Worm (Caenorhabditis elegans): ENCODE results near the gene srj-5.

srj-5 gene

DNA sequence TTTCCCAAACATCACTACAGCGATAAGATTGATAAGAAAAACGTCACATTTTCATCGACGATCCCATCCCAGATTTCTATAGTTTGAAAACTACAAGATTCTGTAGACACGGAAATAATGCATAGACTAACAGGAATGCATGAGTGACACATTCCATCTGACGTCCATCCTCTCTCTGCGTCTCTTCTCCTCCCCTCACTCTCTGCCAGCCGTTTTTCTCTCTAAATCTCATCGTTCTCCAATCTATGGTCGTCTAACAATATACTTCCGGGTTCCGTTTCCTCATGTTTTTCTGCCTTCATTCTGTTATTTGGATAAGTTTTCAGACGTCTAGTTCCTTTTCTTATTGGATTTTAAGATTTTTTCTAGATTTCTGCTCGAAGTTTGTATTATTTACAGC lies 33.8 kb downstream of the srj-5 start, which contains the start of gene F48G7.4 (continued):
- TF ChIP-seq madf-5 (GFP tag; IDR thresholded peaks at IDR 0.05), result no peak
- no peak for TF ChIP-seq attf-4 (tag; optimal IDR thresholded peaks at IDR 0.05)
- no peak for TF ChIP-seq arid-1 (GFP tag; conservative IDR thresholded peaks at IDR 0.05)
- no peak for TF ChIP-seq zfp-2 (tag; optimal IDR thresholded peaks at IDR 0.05)
- TF ChIP-seq dve-1 (tag; optimal IDR thresholded peaks at IDR 0.05; ENCODE audit: insufficient read depth), result peak; percentile 47
- peak; percentile 60; the same call in 1 of the 2 replicates for TF ChIP-seq ceh-20 (GFP tag; IDR thresholded peaks at IDR 0.05)
- peak; percentile 15 for TF ChIP-seq F37D6.2 (tag; optimal IDR thresholded peaks at IDR 0.05)
- TF ChIP-seq mxl-2 (GFP tag; conservative IDR thresholded peaks at IDR 0.05), result no peak
- no peak for TF ChIP-seq ztf-11 (tag; optimal IDR thresholded peaks at IDR 0.05)
- no peak for TF ChIP-seq lir-3 (tag; optimal IDR thresholded peaks at IDR 0.05)
- TF ChIP-seq madf-9 (GFP tag; conservative IDR thresholded peaks at IDR 0.05), result no peak
- TF ChIP-seq nhr-10 (tag; optimal IDR thresholded peaks at IDR 0.05), result no peak
- TF ChIP-seq Y48G9A.11 (GFP tag; IDR thresholded peaks at IDR 0.05), result no peak
- no peak for TF ChIP-seq zag-1 (tag; optimal IDR thresholded peaks at IDR 0.05)
- no peak for TF ChIP-seq zip-11 (GFP tag; IDR thresholded peaks at IDR 0.05)
- TF ChIP-seq pqm-1 (tag; optimal IDR thresholded peaks at IDR 0.05), result no peak
- no peak for TF ChIP-seq lim-7 (GFP tag; IDR thresholded peaks at IDR 0.05)
- no peak for TF ChIP-seq Y5F2A.4 (GFP tag; optimal IDR thresholded peaks at IDR 0.05)
- TF ChIP-seq ceh-44 (GFP tag; IDR thresholded peaks at IDR 0.05), result no peak
- no peak for TF ChIP-seq F26F4.8 (GFP tag; conservative IDR thresholded peaks at IDR 0.05)
- no peak for TF ChIP-seq lin-13 (GFP tag; optimal IDR thresholded peaks at IDR 0.05)
- TF ChIP-seq fos-1 (tag; optimal IDR thresholded peaks at IDR 0.05), result no peak
- no peak for TF ChIP-seq sdz-12 (GFP tag; optimal IDR thresholded peaks at IDR 0.05)
- peak; percentile 71 for TF ChIP-seq hlh-11 (tag; optimal IDR thresholded peaks at IDR 0.05)
- no peak for TF ChIP-seq spr-3 (GFP tag; optimal IDR thresholded peaks at IDR 0.05)
- TF ChIP-seq daf-19 (GFP tag; conservative IDR thresholded peaks at IDR 0.05), result no peak

DNA sequence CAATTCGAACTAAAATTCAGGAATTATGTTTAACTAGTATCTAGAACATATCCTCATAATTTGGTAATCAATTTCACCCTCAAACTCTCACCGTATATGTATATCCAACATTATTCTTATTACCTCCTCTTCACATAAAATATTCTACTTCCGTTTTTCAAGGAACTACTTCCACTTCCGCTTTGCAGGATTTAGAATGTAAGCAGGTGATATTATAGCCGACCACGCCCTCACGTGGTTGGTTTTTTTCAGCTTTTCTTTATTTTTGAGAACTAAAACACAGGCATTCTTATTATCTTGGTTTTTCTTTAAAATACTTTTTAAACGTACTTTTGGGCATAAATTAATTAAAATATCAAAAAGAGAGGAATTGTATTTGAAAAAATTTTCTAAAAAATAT lies 34.9 kb downstream of the srj-5 start:
- no peak for TF ChIP-seq dve-1 (tag; optimal IDR thresholded peaks at IDR 0.05; ENCODE audit: insufficient read depth)
- no peak for TF ChIP-seq set-16 (GFP tag; IDR thresholded peaks at IDR 0.05)
- TF ChIP-seq hmg-1.1 (GFP tag; IDR thresholded peaks at IDR 0.05), result no peak
- TF ChIP-seq nhr-11 (tag; optimal IDR thresholded peaks at IDR 0.05), result peak; percentile 12
- no peak for TF ChIP-seq mdl-1 (tag; optimal IDR thresholded peaks at IDR 0.05)
- no peak for TF ChIP-seq nhr-102 (tag; optimal IDR thresholded peaks at IDR 0.05)

DNA sequence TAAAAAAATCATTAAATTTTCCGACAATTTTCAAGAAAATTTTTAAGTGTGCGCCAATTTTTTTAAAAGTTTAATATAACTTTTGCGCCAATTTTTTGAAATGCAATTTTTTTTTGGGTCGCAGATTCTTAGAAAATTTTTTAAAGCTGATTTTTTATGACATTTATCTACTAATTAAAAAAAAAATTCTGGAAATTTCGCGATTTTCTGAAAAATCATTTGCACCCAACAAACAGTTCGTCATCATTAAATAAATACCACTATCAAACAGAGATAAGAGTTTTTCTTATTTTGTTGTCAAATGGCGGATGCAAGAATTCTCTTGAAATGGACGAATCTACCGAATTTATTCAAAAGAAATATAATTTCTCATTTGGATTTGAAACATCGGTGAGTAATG lies 37.6 kb downstream of the srj-5 start, which contains the start of gene F48G7.13:
Gene F48G7.13 (plus strand): TSS at position 301 of the 400 bp plus-strand sequence.
- no peak for TF ChIP-seq fkh-10 (GFP tag; optimal IDR thresholded peaks at IDR 0.05)
- TF ChIP-seq daf-16 (GFP tag; optimal IDR thresholded peaks at IDR 0.05), result no peak
- TF ChIP-seq daf-16 (tag; optimal IDR thresholded peaks at IDR 0.05), result peak; percentile 55

DNA sequence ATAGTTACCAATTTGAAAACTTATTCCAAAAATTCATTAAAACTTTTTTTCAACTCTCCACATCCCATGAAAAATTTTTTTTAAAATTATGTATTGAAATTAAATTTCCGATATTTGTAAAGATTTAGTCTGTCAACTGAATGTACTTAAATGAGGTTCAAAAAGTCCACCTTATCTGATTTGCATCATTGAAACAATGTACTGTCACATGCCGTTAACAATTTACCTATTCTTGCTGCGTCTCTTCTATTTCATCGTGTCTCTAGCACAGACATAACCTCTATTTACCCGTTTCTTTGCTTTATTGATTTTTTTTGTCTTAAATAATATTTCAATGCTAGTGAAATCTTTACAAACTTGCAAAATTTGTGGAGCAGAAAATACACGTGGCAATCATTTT lies 42.6 kb downstream of the srj-5 start, which contains the start of gene nhr-90:
Gene nhr-90 (plus strand): TSS at position 296 of the 400 bp plus-strand sequence.
- TF ChIP-seq hlh-30 (tag; optimal IDR thresholded peaks at IDR 0.05; ENCODE audit: insufficient read depth) (peak; percentile 70), spr-1 (tag; optimal IDR thresholded peaks at IDR 0.05) (no peak), unc-62 (GFP tag; optimal IDR thresholded peaks at IDR 0.05 in 1 of 2) (no peak), unc-62 (tag; optimal IDR thresholded peaks at IDR 0.05) (no peak), ces-1 (GFP tag; optimal IDR thresholded peaks at IDR 0.05) (no peak), nhr-28 (tag; optimal IDR thresholded peaks at IDR 0.05) (peak; percentile 9), daf-12 (tag; optimal IDR thresholded peaks at IDR 0.05) (no peak), pqm-1 (tag; optimal IDR thresholded peaks at IDR 0.05) (no peak)

All from whole organism, L4 larva.